Fruit fly (Drosophila melanogaster): ENCODE measurements around the gene cact.

cact gene

DNA sequence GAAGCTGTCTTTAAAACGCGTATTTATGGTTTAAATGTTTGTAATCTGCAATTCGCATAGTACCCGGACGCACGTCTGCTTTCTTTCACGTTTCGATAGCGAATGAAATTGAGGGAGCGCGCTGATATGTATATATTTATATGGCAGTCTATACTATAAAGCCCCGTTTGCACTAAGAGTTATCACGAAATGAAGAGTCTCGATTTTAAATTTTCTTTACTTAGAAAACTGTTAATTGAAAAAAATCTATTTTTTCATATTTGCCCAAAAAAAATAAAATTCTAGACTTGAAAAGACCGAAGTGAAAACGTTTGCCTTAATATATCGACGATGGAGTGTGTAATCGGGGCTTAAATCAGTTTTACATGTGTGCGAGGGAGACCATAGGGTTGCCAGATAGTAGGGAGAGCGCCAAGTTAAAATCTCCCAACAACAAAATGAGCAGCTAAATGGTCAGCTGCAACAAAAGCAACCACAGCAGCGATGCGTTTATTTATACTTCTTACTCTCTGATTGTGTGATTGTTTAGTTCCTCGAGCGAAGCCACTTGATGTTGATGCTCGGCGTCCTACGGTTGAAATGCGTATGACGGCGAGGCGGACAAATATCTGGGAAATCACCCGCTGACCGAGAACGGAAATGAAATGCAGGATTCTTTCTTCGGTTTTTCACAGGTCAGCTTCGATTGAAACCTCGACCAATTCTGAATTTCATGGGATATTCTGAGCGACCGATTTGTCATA lies at the start of gene cact (continued):
- TF ChIP-seq CG8478 (optimal IDR thresholded peaks at IDR 0.05), result no peak
- peak; percentile 75 for TF ChIP-seq Ravus (GFP tag; IDR thresholded peaks at IDR 0.05)
- peak; percentile 90 for TF ChIP-seq CG12942 (GFP tag; optimal IDR thresholded peaks at IDR 0.05)
- peak; percentile 80 for TF ChIP-seq D19B (GFP tag; optimal IDR thresholded peaks at IDR 0.05)
- TF ChIP-seq emc (GFP tag; optimal IDR thresholded peaks at IDR 0.05), result peak; percentile 87
- TF ChIP-seq prd (optimal IDR thresholded peaks at IDR 0.05), result no peak
- peak; percentile 94 for TF ChIP-seq prd (GFP tag; IDR thresholded peaks at IDR 0.05)
- peak; percentile 89 for TF ChIP-seq twi (tag; optimal IDR thresholded peaks at IDR 0.05)
- TF ChIP-seq CG6813 (GFP tag; optimal IDR thresholded peaks at IDR 0.05), result peak; percentile 85
- TF ChIP-seq CG1024 (GFP tag; IDR thresholded peaks at IDR 0.05), result peak; percentile 85
- peak; percentile 75 for TF ChIP-seq knrl (GFP tag; IDR thresholded peaks at IDR 0.05; ENCODE audit: partially characterized antibody)
- TF ChIP-seq Drgx (GFP tag; IDR thresholded peaks at IDR 0.05), result peak; percentile 91
- peak; percentile 41 for TF ChIP-seq CG4617 (GFP tag; optimal IDR thresholded peaks at IDR 0.05; ENCODE audit: borderline replicate concordance)
- TF ChIP-seq CG17568 (GFP tag; optimal IDR thresholded peaks at IDR 0.05), result peak; percentile 86
- peak; percentile 24; the same call in 1 of the 2 replicates for TF ChIP-seq CG5953 (GFP tag; IDR thresholded peaks at IDR 0.05)
- TF ChIP-seq CG1792 (GFP tag; optimal IDR thresholded peaks at IDR 0.05), result peak; percentile 91
- peak; percentile 94 for TF ChIP-seq trem (tag; optimal IDR thresholded peaks at IDR 0.05)
- TF ChIP-seq hbn (GFP tag; IDR thresholded peaks at IDR 0.05; ENCODE audit: partially characterized antibody), result peak; percentile 61
- TF ChIP-seq CG4730 (GFP tag; IDR thresholded peaks at IDR 0.05), result peak; percentile 83
- TF ChIP-seq CG4328 (GFP tag; optimal IDR thresholded peaks at IDR 0.05), result peak; percentile 86
- TF ChIP-seq trh (GFP tag; optimal IDR thresholded peaks at IDR 0.05), result peak; percentile 86
- peak; percentile 50 for TF ChIP-seq CG10565 (GFP tag; optimal IDR thresholded peaks at IDR 0.05)
- TF ChIP-seq CG32772 (GFP tag; IDR thresholded peaks at IDR 0.05), result peak; percentile 89
- peak; percentile 93 for TF ChIP-seq crc (GFP tag; optimal IDR thresholded peaks at IDR 0.05)
- peak; percentile 56; the same call in 1 of the 2 replicates for TF ChIP-seq Poxn (GFP tag; IDR thresholded peaks at IDR 0.05)
- TF ChIP-seq CG4820 (GFP tag; optimal IDR thresholded peaks at IDR 0.05), result peak; percentile 89
- TF ChIP-seq Dbx (GFP tag; IDR thresholded peaks at IDR 0.05), result peak; percentile 91
- TF ChIP-seq ken (GFP tag; IDR thresholded peaks at IDR 0.05), result peak; percentile 88
- peak; percentile 86 for TF ChIP-seq cato (GFP tag; optimal IDR thresholded peaks at IDR 0.05; ENCODE audit: borderline replicate concordance)
- peak; percentile 94 for TF ChIP-seq lbe (GFP tag; optimal IDR thresholded peaks at IDR 0.05)
- TF ChIP-seq bbx (GFP tag; IDR thresholded peaks at IDR 0.05; ENCODE audit: partially characterized antibody), result no peak
- peak; percentile 89 for TF ChIP-seq Blimp-1 (GFP tag; optimal IDR thresholded peaks at IDR 0.05)
- TF ChIP-seq CG3163 (GFP tag; optimal IDR thresholded peaks at IDR 0.05), result peak; percentile 80
- TF ChIP-seq pho (GFP tag; optimal IDR thresholded peaks at IDR 0.05), result peak; percentile 94
- TF ChIP-seq CrebB (tag; optimal IDR thresholded peaks at IDR 0.05), result peak; percentile 81
- peak; percentile 88; the same call in 2 of the 3 replicates for TF ChIP-seq H15 (GFP tag; IDR thresholded peaks at IDR 0.05)
- TF ChIP-seq eyg (GFP tag; optimal IDR thresholded peaks at IDR 0.05), result peak; percentile 89
- TF ChIP-seq nerfin-1 (tag; optimal IDR thresholded peaks at IDR 0.05), result peak; percentile 81
- peak; percentile 58 for TF ChIP-seq Hey (tag; optimal IDR thresholded peaks at IDR 0.05)
- peak; percentile 82 for TF ChIP-seq CG5245 (GFP tag; optimal IDR thresholded peaks at IDR 0.05)
- peak; percentile 85 for TF ChIP-seq CG15011 (GFP tag; optimal IDR thresholded peaks at IDR 0.05)
- peak; percentile 82 for TF ChIP-seq scrt (GFP tag; optimal IDR thresholded peaks at IDR 0.05)
- TF ChIP-seq tio (GFP tag; optimal IDR thresholded peaks at IDR 0.05), result peak; percentile 91
- peak; percentile 96 for TF ChIP-seq Xbp1 (GFP tag; optimal IDR thresholded peaks at IDR 0.05)
- TF ChIP-seq CG13894 (tag; optimal IDR thresholded peaks at IDR 0.05), result peak; percentile 95
- TF ChIP-seq sens (GFP tag), result peak; percentile 99
- TF ChIP-seq CG2202 (tag; optimal IDR thresholded peaks at IDR 0.05), result peak; percentile 76
- TF ChIP-seq fd64A (GFP tag; optimal IDR thresholded peaks at IDR 0.05), result no peak
- peak; percentile 88 for TF ChIP-seq CG15696 (tag; optimal IDR thresholded peaks at IDR 0.05)
- TF ChIP-seq CG6654 (GFP tag; optimal IDR thresholded peaks at IDR 0.05), result peak; percentile 78

Data from whole organism, embryonic.